Fruit fly (Drosophila melanogaster) Kc167 (cell line): Measurements from ENCODE around the gene alpha-Est6.

Source experiments
- Myc ChIP-seq: fragments of >200 bp; optimal IDR thresholded peaks from 2 replicates; lab custom pipeline; 2017; ENCODE audit warnings: missing external identifiers
- Sin3A ChIP-seq: fragments of >200 bp; optimal IDR thresholded peaks from 2 replicates; lab custom pipeline; 2018; ENCODE audit warnings: missing external identifiers
- h ChIP-seq: fragments of >200 bp; optimal IDR thresholded peaks from 3 replicates; lab custom pipeline; 2018; ENCODE audit warnings: missing external identifiers
- insv ChIP-seq: fragments of >200 bp; optimal IDR thresholded peaks from 3 replicates; lab custom pipeline; 2018; ENCODE audit warnings: missing external identifiers
- psq ChIP-seq: fragments of >200 bp; optimal IDR thresholded peaks from 2 replicates; lab custom pipeline; 2017; ENCODE audit warnings: missing external identifiers
- ttk ChIP-seq: sonication (Bioruptor generic); optimal IDR thresholded peaks from 2 replicates; lab custom pipeline; 2017; ENCODE audit warnings: missing external identifiers

DNA sequence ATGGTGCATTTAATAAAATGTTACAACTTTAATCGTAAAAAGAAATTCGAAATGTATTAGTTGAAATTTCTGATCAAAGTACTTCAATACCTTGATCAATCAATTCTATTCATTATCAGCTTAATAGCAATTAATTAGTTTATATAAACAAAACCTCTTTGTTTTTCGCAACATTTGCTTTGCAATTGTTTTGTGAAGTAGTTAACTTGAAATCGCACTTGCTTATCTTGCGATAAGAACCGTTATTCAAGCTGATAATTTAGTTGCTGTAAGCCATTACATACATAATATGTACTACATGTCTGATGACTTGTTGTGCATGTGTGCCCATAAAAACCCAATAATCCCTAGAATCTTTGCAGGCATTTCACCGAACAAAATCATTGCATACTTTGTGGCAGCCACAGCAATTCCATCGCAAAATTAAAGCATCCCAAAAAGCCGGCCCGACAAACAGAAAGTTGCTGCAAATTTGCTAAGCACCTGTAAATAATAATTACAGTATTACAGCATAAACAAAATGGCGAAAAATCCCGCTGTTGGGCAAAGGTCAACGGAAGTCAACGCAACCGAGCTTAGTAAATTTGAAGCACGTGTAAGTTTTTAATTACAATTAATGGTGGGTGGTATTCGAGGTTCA is 20.3 kb downstream of the alpha-Est6 start:
- TF ChIP-seq Myc (lab: Kevin White, UChicago) = no peak
- TF ChIP-seq psq (lab: Kevin White, UChicago) = no peak
- TF ChIP-seq ttk (lab: Kevin White, UChicago) = no peak
- no peak for TF ChIP-seq insv
- no peak for TF ChIP-seq h
- no peak for TF ChIP-seq Sin3A (lab: Kevin White, UChicago)
